Worm (Caenorhabditis elegans): ENCODE data around the gene appg-2.

Gene appg-2

DNA sequence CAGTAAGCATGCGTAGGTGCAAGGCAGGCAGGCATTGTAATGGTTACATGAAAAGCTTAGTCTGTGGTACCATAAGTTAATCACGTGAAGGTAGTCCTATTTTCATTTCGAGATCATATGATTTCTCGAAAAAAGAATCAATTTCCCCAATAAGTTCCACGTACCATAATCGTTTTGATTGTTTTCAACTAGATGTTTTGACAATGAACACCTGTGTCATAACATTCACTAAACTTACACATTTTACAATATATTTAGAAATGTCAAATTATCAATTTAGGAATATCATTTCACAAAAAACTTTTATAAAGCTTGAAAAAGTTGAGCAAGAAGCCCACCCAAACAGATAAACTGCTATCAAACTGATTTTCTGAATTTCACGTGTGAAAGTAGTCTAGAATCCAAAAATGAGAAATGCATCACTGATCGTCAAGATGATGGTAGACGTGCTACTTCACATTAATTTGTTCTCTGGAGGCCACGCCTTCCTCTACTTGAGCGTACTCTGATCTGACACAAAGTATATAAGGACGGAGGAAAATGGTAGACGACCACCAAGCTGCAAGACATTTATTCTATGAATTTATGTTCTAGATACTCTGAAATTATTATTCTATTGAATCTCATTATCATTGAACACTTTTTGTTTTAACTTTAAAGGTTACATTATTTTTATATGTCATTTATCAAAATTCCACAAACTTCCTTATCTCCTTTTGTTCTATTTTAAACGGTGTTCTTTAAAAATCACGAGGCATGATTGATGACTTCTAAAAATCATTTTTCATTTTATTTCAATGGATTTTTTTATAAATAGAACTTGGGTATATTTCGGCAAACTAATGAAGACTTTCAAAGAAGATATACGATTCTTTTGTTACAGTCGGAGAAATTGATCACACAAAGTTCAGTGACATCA lies 18.3 kb downstream of the appg-2 start, which contains the start of gene F46C5.10:
Gene F46C5.10, minus strand, starts transcription at position 51 of the 919 bp plus-strand sequence.
- TF ChIP-seq nhr-28 (tag; optimal IDR thresholded peaks at IDR 0.05) (no peak), M03D4.4 (tag; optimal IDR thresholded peaks at IDR 0.05) (no peak), unc-39 (tag; optimal IDR thresholded peaks at IDR 0.05) (no peak), snpc-4 (tag; optimal IDR thresholded peaks at IDR 0.05) (no peak), ceh-39 (tag; optimal IDR thresholded peaks at IDR 0.05) (no peak), mep-1 (tag; optimal IDR thresholded peaks at IDR 0.05) (no peak), ztf-11 (tag; optimal IDR thresholded peaks at IDR 0.05) (no peak), nhr-2 (tag; optimal IDR thresholded peaks at IDR 0.05) (no peak), elt-1 (tag; optimal IDR thresholded peaks at IDR 0.05; ENCODE audit: borderline replicate concordance, insufficient read depth) (no peak), sem-2 (GFP tag; optimal IDR thresholded peaks at IDR 0.05) (no peak), zip-8 (tag; optimal IDR thresholded peaks at IDR 0.05) (no peak), blmp-1 (tag; optimal IDR thresholded peaks at IDR 0.05) (no peak), sptf-1 (tag; optimal IDR thresholded peaks at IDR 0.05) (no peak), pha-4 (tag; optimal IDR thresholded peaks at IDR 0.05) (no peak), hlh-1 (tag; optimal IDR thresholded peaks at IDR 0.05) (no peak), ces-1 (GFP tag; optimal IDR thresholded peaks at IDR 0.05) (no peak), ham-2 (GFP tag; optimal IDR thresholded peaks at IDR 0.05) (no peak), flh-1 (GFP tag; optimal IDR thresholded peaks at IDR 0.05) (no peak), lsy-2 (tag; optimal IDR thresholded peaks at IDR 0.05) (no peak)

DNA sequence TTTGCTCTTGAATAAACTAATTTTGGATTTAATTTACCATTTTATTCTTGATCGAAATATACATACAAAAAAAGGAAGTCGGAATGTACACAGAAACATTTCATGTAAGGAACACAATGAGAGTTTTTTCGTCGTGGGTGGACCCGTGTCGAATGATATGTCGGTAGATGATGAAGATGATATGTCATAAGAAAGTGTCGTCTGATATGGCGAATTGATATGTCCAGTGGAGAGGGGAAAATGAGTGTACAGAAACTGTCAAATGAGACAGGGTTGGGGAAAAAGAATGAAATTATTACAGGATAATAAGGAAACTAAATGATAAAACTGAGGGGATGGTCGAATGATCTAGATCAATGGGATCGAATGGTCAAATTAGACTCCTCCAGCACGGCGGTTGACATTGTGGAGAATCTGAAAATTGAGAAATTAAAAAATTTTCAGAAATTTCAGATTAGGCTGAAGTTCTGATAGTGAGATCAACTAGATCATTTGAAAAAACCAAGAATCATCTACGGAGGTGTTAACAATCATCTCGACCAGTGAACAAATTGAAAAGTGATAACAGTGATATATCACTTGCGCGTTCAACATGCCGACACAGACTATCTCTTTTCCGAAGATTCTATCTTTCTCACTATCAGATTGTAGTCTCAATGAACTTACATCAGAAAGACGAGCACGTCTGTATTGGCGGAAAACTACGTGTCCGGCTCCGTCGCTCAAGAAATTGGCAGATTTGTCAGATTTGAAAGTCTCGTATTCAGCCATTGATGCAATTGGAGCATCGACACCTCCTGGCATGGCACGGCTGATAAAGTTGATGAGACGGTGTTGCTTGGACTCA lies 19.4 kb downstream of the appg-2 start:
- TF ChIP-seq snpc-4 (tag; optimal IDR thresholded peaks at IDR 0.05) = no peak
- no peak for TF ChIP-seq unc-39 (tag; optimal IDR thresholded peaks at IDR 0.05)
- no peak for TF ChIP-seq ceh-39 (tag; optimal IDR thresholded peaks at IDR 0.05)
- no peak for TF ChIP-seq blmp-1 (tag; optimal IDR thresholded peaks at IDR 0.05)
- TF ChIP-seq elt-3 (tag; optimal IDR thresholded peaks at IDR 0.05) = no peak

DNA sequence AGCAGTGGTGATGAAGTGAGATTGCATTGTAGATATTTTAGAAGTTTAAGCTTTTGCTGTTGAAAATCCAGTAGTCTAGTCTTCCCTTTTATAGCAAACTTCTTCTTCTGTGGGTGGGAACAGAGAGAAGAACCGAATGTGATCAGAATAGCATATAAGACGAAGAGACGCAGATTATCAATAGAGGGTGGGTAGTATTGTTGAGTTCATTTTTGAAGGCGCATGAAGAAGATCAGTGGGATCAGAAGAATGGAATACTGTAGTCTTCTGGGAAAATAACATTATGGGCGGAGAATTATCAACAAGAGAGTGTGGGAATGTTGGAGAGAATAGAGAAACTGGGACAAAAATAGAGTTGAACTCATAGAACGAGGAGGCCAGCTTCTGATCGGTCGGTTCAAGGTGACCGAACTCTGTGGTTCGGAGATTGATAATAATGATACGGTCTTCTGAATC lies 20.2 kb downstream of the appg-2 start, which contains the start of gene F46C5.1:
Gene F46C5.1, minus strand, starts transcription at position 51 of the 456 bp plus-strand sequence.
- TF ChIP-seq tbx-8 (GFP tag; optimal IDR thresholded peaks at IDR 0.05) = no peak
- no peak for TF ChIP-seq ztf-11 (tag; optimal IDR thresholded peaks at IDR 0.05)
- TF ChIP-seq ceh-83 (GFP tag; optimal IDR thresholded peaks at IDR 0.05) = no peak
- no peak for TF ChIP-seq cnd-1 (tag; optimal IDR thresholded peaks at IDR 0.05)
- no peak for TF ChIP-seq blmp-1 (tag; optimal IDR thresholded peaks at IDR 0.05)
- no peak for TF ChIP-seq lsy-2 (tag; optimal IDR thresholded peaks at IDR 0.05)
- no peak for TF ChIP-seq lin-13 (tag; optimal IDR thresholded peaks at IDR 0.05)
- no peak for TF ChIP-seq nhr-12 (tag; optimal IDR thresholded peaks at IDR 0.05)
- no peak for TF ChIP-seq elt-1 (tag; optimal IDR thresholded peaks at IDR 0.05; ENCODE audit: borderline replicate concordance, insufficient read depth)
- no peak for TF ChIP-seq nhr-28 (tag; optimal IDR thresholded peaks at IDR 0.05)
- no peak for TF ChIP-seq hlh-1 (tag; optimal IDR thresholded peaks at IDR 0.05)
- no peak for TF ChIP-seq ceh-43 (GFP tag; optimal IDR thresholded peaks at IDR 0.05)
- TF ChIP-seq unc-39 (tag; optimal IDR thresholded peaks at IDR 0.05) = no peak
- no peak for TF ChIP-seq mab-5 (tag; optimal IDR thresholded peaks at IDR 0.05)
- TF ChIP-seq zip-8 (tag; optimal IDR thresholded peaks at IDR 0.05) = no peak
- TF ChIP-seq nhr-2 (tag; optimal IDR thresholded peaks at IDR 0.05) = no peak
- no peak for TF ChIP-seq ceh-39 (tag; optimal IDR thresholded peaks at IDR 0.05)

- TF ChIP-seq nhr-76 (tag; optimal IDR thresholded peaks at IDR 0.05) (no peak), pha-4 (tag; optimal IDR thresholded peaks at IDR 0.05) (no peak), elt-1 (tag; optimal IDR thresholded peaks at IDR 0.05; ENCODE audit: borderline replicate concordance, insufficient read depth) (no peak), drap-1 (GFP tag; optimal IDR thresholded peaks at IDR 0.05) (no peak), lin-32 (GFP tag; optimal IDR thresholded peaks at IDR 0.05) (no peak), mab-5 (tag; optimal IDR thresholded peaks at IDR 0.05) (no peak), hlh-1 (tag; optimal IDR thresholded peaks at IDR 0.05) (no peak), tbx-8 (GFP tag; optimal IDR thresholded peaks at IDR 0.05) (no peak), blmp-1 (tag; optimal IDR thresholded peaks at IDR 0.05) (no peak), ceh-43 (GFP tag; optimal IDR thresholded peaks at IDR 0.05) (no peak), unc-120 (tag; optimal IDR thresholded peaks at IDR 0.05; ENCODE audit: poor library complexity, severe bottlenecking) (no peak), ham-2 (GFP tag; optimal IDR thresholded peaks at IDR 0.05) (no peak), unc-62 (GFP tag; optimal IDR thresholded peaks at IDR 0.05) (no peak), lin-13 (tag; optimal IDR thresholded peaks at IDR 0.05) (no peak)
Observed at ce11 chrII:8822711-8823110, 21.8 kb downstream of the appg-2 start.
